Fruit fly (Drosophila melanogaster): ENCODE measurements around the gene Mcm7.

DNA sequence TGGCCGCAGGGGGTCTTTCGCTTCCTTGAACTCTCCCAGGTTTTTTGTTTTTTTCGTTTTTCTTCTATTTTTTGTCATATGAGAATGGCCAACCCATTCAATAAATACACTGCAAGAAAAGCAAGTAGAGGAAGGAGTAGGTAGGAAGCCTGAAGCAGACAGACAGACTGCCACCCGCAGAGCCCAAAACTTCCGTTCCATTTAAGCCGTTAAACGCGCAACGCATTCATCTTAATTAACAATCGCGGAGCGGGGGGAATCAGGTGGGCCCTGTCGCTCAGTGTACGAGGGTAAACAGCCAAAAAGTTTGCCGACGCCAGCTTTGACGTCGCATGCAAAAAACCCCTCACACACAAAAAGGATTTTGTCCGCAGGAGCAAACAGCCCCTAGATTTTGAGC is 38.5 kb upstream of the Mcm7 start:
- TF ChIP-seq psq (optimal IDR thresholded peaks at IDR 0.05): no peak
- no peak for TF ChIP-seq Myc (optimal IDR thresholded peaks at IDR 0.05)
- no peak for TF ChIP-seq insv (optimal IDR thresholded peaks at IDR 0.05)
- no peak for TF ChIP-seq h (optimal IDR thresholded peaks at IDR 0.05)
- TF ChIP-seq Sin3A (optimal IDR thresholded peaks at IDR 0.05): no peak
- no peak for TF ChIP-seq ttk (optimal IDR thresholded peaks at IDR 0.05)
